Fruit fly (Drosophila melanogaster): ENCODE results near the gene comm2.
A peak's percentile ranks its signal among the peaks of the same experiment; 100 is the strongest.

DNA sequence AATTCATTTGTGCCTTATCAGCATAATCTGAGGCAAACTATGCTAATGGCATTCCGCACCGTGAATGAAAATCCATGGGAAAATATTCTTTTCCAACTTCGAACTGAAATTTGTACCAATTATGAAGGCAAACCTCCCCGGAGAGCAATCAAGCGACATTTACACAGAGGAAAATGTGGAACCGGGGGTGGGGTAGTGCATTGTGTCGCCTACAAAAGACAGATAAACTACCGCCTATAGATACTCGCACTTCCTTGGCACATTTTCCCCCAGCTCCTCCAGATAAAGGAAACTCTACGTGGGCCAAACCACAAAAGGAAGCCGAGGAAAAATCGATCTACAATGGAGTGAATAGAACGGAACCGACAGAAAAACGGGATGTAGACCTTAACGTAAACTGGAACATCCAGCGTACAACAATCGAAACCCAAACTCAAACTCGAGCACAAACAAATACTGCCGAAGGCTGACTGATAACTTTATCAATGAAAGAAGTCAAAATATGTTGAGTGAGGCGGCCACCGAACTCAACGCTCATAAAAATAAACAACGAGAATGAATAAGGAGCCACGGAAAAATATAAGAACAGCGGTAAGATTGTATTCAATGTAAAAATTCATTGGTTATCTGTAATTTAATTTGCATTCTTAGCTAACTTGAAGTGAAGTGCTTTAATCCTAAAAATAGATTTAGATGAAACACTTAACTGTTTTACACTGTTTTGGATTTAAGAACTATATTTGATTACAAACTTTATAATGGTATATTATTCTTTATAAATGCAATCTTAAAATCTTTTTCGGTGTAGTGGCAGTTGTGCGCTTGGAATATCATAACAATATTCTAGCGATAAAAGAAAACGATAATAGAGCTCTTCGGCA, 8.7 kb downstream of the comm2 start:
- no peak for TF ChIP-seq Atf6 (GFP tag; IDR thresholded peaks at IDR 0.05)
- TF ChIP-seq kay (GFP tag; optimal IDR thresholded peaks at IDR 0.05), result no peak
- TF ChIP-seq Bdp1 (GFP tag; optimal IDR thresholded peaks at IDR 0.05), result no peak
- TF ChIP-seq CG3726 (GFP tag; IDR thresholded peaks at IDR 0.05), result no peak
- no peak for TF ChIP-seq CG16779 (GFP tag; IDR thresholded peaks at IDR 0.05)
- TF ChIP-seq Nf-YA (GFP tag; IDR thresholded peaks at IDR 0.05), result no peak; the same call in 1 of the 2 replicates
- peak; percentile 14; the same call in 1 of the 2 replicates for TF ChIP-seq ttk (GFP tag; IDR thresholded peaks at IDR 0.05)
- no peak for TF ChIP-seq CG34224 (GFP tag; IDR thresholded peaks at IDR 0.05; ENCODE audit: partially characterized antibody)
- no peak for TF ChIP-seq Sry-δ (GFP tag; optimal IDR thresholded peaks at IDR 0.05)
